Fruit fly (Drosophila melanogaster): Measurements from ENCODE around the gene Pcp.

Gene Pcp

DNA sequence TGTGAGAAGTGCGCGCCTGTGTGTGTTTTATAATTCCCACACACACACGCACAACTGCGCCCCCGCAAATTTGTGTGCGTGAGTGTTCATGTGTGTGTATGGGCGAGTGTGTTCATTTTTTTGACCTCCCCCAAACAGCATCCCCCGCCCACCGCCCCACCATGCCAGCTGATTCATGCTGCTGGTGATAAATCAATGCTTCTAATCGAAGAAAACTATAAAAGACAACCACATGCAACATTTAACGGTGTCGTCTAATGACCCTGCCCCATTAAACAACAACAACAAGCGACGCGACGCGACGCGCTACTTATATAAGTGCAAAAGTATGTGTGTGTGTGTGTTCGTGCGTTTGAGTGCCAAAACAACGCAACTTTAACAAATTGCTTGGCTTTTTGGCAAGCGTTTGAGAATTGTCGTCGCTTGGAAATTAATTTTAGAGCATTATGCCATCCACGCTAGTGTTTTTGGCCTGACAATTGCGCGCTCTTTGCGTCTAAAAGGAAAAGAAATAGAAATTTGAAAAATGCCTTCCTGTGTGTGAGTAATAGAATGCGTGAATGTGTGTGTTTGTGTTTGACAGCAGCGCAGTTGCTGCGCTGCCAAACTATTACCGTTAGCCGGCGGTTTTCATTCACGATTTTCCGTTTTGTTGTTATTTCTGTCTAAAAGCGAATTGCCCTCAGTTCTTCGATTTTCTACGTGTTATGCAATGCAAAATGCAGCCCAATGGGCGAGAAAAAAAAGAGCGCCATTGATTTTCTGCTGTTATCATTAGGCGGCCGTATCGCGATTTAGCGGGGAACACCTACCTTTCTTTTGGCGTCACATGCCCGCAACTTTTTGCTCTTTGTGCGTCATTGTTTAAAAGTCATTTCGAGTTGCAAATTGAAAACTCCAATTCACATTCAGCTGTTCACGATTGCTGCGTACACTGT is 17.2 kb downstream of the Pcp start (continued):
- no peak for TF ChIP-seq CG3995 (GFP tag; optimal IDR thresholded peaks at IDR 0.05)
- no peak for TF ChIP-seq CG15696 (tag; optimal IDR thresholded peaks at IDR 0.05)
- TF ChIP-seq sens (GFP tag), result peak; percentile 14
- TF ChIP-seq CG12769 (tag; optimal IDR thresholded peaks at IDR 0.05), result no peak
- TF ChIP-seq CG32532 (GFP tag; IDR thresholded peaks at IDR 0.05), result 0 out of 2 replicates have a peak, but pooled peaks have one; percentile 29
- no peak for TF ChIP-seq CG4854 (GFP tag; optimal IDR thresholded peaks at IDR 0.05)
- TF ChIP-seq Sox100B (GFP tag; optimal IDR thresholded peaks at IDR 0.05), result no peak
- no peak for TF ChIP-seq NFAT (GFP tag; IDR thresholded peaks at IDR 0.05)
- no peak for TF ChIP-seq CG13296 (GFP tag; optimal IDR thresholded peaks at IDR 0.05)
- no peak for TF ChIP-seq CG11247 (GFP tag; IDR thresholded peaks at IDR 0.05)
- TF ChIP-seq Antp (GFP tag; optimal IDR thresholded peaks at IDR 0.05), result no peak
- no peak for TF ChIP-seq Fer3 (tag; optimal IDR thresholded peaks at IDR 0.05)
- no peak for TF ChIP-seq CG11504 (tag; optimal IDR thresholded peaks at IDR 0.05)
- TF ChIP-seq CG15479 (GFP tag; optimal IDR thresholded peaks at IDR 0.05), result no peak
- TF ChIP-seq Abd-B (GFP tag; optimal IDR thresholded peaks at IDR 0.05), result peak; percentile 27
- TF ChIP-seq CG18476 (GFP tag; optimal IDR thresholded peaks at IDR 0.05), result no peak
- TF ChIP-seq Jarid2 (GFP tag; optimal IDR thresholded peaks at IDR 0.05), result no peak
- TF ChIP-seq CG17568 (GFP tag; optimal IDR thresholded peaks at IDR 0.05), result peak; percentile 31
- TF ChIP-seq Adf1 (GFP tag; IDR thresholded peaks at IDR 0.05), result peak; percentile 79
- no peak for TF ChIP-seq CG10431 (GFP tag; optimal IDR thresholded peaks at IDR 0.05)
- TF ChIP-seq aop (GFP tag; IDR thresholded peaks at IDR 0.05), result no peak
- no peak for TF ChIP-seq CG14441 (GFP tag; IDR thresholded peaks at IDR 0.05)
- no peak for TF ChIP-seq ken (GFP tag; IDR thresholded peaks at IDR 0.05)
- no peak for TF ChIP-seq eyg (GFP tag; optimal IDR thresholded peaks at IDR 0.05)
- peak; percentile 16 for TF ChIP-seq CG2678 (tag; optimal IDR thresholded peaks at IDR 0.05)
- TF ChIP-seq crol (GFP tag; IDR thresholded peaks at IDR 0.05), result peak; percentile 81
- no peak for TF ChIP-seq lola (GFP tag; optimal IDR thresholded peaks at IDR 0.05)
- TF ChIP-seq CG11085 (GFP tag; IDR thresholded peaks at IDR 0.05), result no peak
- TF ChIP-seq CG8290 (GFP tag; optimal IDR thresholded peaks at IDR 0.05), result no peak
- no peak for TF ChIP-seq CG8290 (tag; optimal IDR thresholded peaks at IDR 0.05)
- no peak for TF ChIP-seq CG14860 (GFP tag; IDR thresholded peaks at IDR 0.05; ENCODE audit: partially characterized antibody)
- no peak for TF ChIP-seq Atf-2 (GFP tag; optimal IDR thresholded peaks at IDR 0.05)
- TF ChIP-seq chn (GFP tag; optimal IDR thresholded peaks at IDR 0.05), result no peak
- TF ChIP-seq CG14050 (GFP tag; IDR thresholded peaks at IDR 0.05), result no peak
- no peak for TF ChIP-seq CG1529 (GFP tag; optimal IDR thresholded peaks at IDR 0.05)
- TF ChIP-seq trem (tag; optimal IDR thresholded peaks at IDR 0.05), result no peak
- no peak for TF ChIP-seq ewg (GFP tag; optimal IDR thresholded peaks at IDR 0.05)
- TF ChIP-seq tll (GFP tag; optimal IDR thresholded peaks at IDR 0.05), result peak in 1 of 2 experiments; percentile 14
- peak; percentile 94 for TF ChIP-seq cg (GFP tag; optimal IDR thresholded peaks at IDR 0.05)
- peak; percentile 27 for TF ChIP-seq kay (GFP tag; optimal IDR thresholded peaks at IDR 0.05)
- no peak for TF ChIP-seq Trl (optimal IDR thresholded peaks at IDR 0.05)
- no peak for TF ChIP-seq Trl (GFP tag; optimal IDR thresholded peaks at IDR 0.05)
- TF ChIP-seq onecut (GFP tag; IDR thresholded peaks at IDR 0.05), result peak; percentile 36
- TF ChIP-seq Taf1 (GFP tag; IDR thresholded peaks at IDR 0.05), result no peak
- TF ChIP-seq CG17802 (tag; optimal IDR thresholded peaks at IDR 0.05), result no peak
- TF ChIP-seq CG6254 (GFP tag; optimal IDR thresholded peaks at IDR 0.05), result no peak
- TF ChIP-seq Pdp1 (GFP tag; optimal IDR thresholded peaks at IDR 0.05), result peak in 1 of 2 experiments; percentile 86
- no peak for TF ChIP-seq Ets97D (GFP tag; optimal IDR thresholded peaks at IDR 0.05)
- no peak for TF ChIP-seq Dip3 (GFP tag; optimal IDR thresholded peaks at IDR 0.05)
